Worm (Caenorhabditis elegans) whole organism, mixed stage, embryonic: Measurements from ENCODE around the gene lmd-3.

ENCODE experiments used
- mep-1 ChIP-seq: fragments of 150-350 bp; optimal IDR thresholded peaks from 2 replicates; lab custom pipeline; 2017; ENCODE audit warnings: missing biosample characterization, missing genetic modification reagents, missing genetic modification characterization, inconsistent platforms
- nhr-12 ChIP-seq: fragments of 150-350 bp; optimal IDR thresholded peaks from 2 replicates; lab custom pipeline; 2014; ENCODE audit warnings: missing biosample characterization, missing genetic modification characterization
- nhr-237 ChIP-seq: fragments of 150-350 bp; optimal IDR thresholded peaks from 2 replicates; lab custom pipeline; 2014; ENCODE audit warnings: missing biosample characterization, missing genetic modification characterization
- nhr-76 ChIP-seq: sonication (generic microtip); optimal IDR thresholded peaks from 2 replicates; lab custom pipeline; 2017; ENCODE audit warnings: missing biosample characterization, missing genetic modification characterization
- pha-4 ChIP-seq: fragments of 150-350 bp; optimal IDR thresholded peaks from 2 replicates; lab custom pipeline; 2018; ENCODE audit warnings: missing biosample characterization, missing genetic modification reagents, missing genetic modification characterization
- snpc-4 ChIP-seq: fragments of 150-350 bp; optimal IDR thresholded peaks from 2 replicates; lab custom pipeline; 2014; ENCODE audit warnings: missing biosample characterization, missing genetic modification characterization
- sptf-1 ChIP-seq: sonication (generic microtip); optimal IDR thresholded peaks from 2 replicates; lab custom pipeline; 2017; ENCODE audit warnings: mild to moderate bottlenecking, missing genetic modification characterization, moderate library complexity, missing compliant biosample characterization
- tbx-8 ChIP-seq: fragments of 200-800 bp; sonication (Bioruptor generic); optimal IDR thresholded peaks from 2 replicates; lab custom pipeline; 2018; ENCODE audit warnings: mild to moderate bottlenecking, missing genetic modification characterization, moderate library complexity, missing compliant biosample characterization
- unc-62 ChIP-seq: fragments of 150-350 bp; optimal IDR thresholded peaks from 2 replicates; lab custom pipeline; 2014; ENCODE audit warnings: missing biosample characterization, missing genetic modification reagents, missing genetic modification characterization

DNA sequence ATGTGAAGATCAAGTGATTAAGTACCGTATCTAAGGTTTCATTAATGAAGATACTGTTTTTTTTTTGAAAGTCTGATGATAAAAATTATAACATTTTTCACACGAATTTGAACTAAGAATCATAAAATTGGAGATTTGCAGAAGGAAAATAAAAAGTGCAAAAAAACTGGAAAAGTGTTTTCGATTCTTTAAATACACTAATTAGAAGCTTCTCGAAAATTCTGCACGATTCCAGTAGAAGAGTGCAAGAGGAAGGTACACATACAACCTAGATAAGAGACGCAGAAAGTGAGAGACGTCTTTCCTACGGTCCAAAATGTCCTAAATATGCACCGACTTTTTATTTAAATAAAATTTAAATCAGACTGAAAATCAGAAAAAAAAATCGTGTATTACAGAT lies 18.4 kb downstream of the lmd-3 start:
- TF ChIP-seq tbx-8 (GFP tag; lab: Kevin White, UChicago) (no peak), unc-62 (GFP tag; lab: Kevin White, UChicago) (no peak), nhr-12 (no peak), nhr-237 (tag; lab: Kevin White, UChicago) (no peak), pha-4 (peak; percentile 5), mep-1 (tag; lab: Kevin White, UChicago) (no peak), nhr-76 (tag; lab: Kevin White, UChicago) (no peak), sptf-1 (no peak), snpc-4 (tag; lab: Kevin White, UChicago) (no peak)
